Worm (Caenorhabditis elegans): ENCODE measurements around the gene col-124.

Gene col-124

ce11 chrIV:10223723-10224122 lies 7.5 kb downstream of the col-124 start, which contains the start of gene nas-12:
Gene nas-12 (plus strand): TSS chrIV:10224023.
- TF ChIP-seq ztf-4 (tag; optimal IDR thresholded peaks at IDR 0.05) = no peak
- TF ChIP-seq F13H6.1 (tag; optimal IDR thresholded peaks at IDR 0.05) = no peak
- no peak for TF ChIP-seq skn-1 (tag; optimal IDR thresholded peaks at IDR 0.05)
- TF ChIP-seq ceh-82 (tag; optimal IDR thresholded peaks at IDR 0.05) = no peak
- no peak for TF ChIP-seq R02D3.7 (tag; optimal IDR thresholded peaks at IDR 0.05)
- TF ChIP-seq nhr-25 (tag; optimal IDR thresholded peaks at IDR 0.05) = no peak
- TF ChIP-seq sma-3 (GFP tag; optimal IDR thresholded peaks at IDR 0.05) = no peak
- TF ChIP-seq nhr-77 (tag; optimal IDR thresholded peaks at IDR 0.05) = no peak
- no peak for TF ChIP-seq nhr-129 (tag; optimal IDR thresholded peaks at IDR 0.05)
- no peak for TF ChIP-seq peb-1 (tag; optimal IDR thresholded peaks at IDR 0.05)
- no peak for TF ChIP-seq nhr-237 (tag; optimal IDR thresholded peaks at IDR 0.05)
- no peak for TF ChIP-seq nhr-12 (tag; optimal IDR thresholded peaks at IDR 0.05)
- no peak for TF ChIP-seq lsy-2 (tag; optimal IDR thresholded peaks at IDR 0.05)
- no peak for TF ChIP-seq Y55F3AM.14 (GFP tag; optimal IDR thresholded peaks at IDR 0.05)
- no peak for TF ChIP-seq mbf-1 (tag; optimal IDR thresholded peaks at IDR 0.05)
- no peak for TF ChIP-seq egl-27 (tag; optimal IDR thresholded peaks at IDR 0.05)
- TF ChIP-seq crh-2 (tag; optimal IDR thresholded peaks at IDR 0.05) = no peak

- TF ChIP-seq nhr-129 (tag; optimal IDR thresholded peaks at IDR 0.05) (no peak), ztf-11 (tag; optimal IDR thresholded peaks at IDR 0.05) (no peak), lsy-2 (tag; optimal IDR thresholded peaks at IDR 0.05) (no peak), sem-4 (tag; optimal IDR thresholded peaks at IDR 0.05) (no peak), nhr-77 (tag; optimal IDR thresholded peaks at IDR 0.05) (no peak), nhr-6 (tag; optimal IDR thresholded peaks at IDR 0.05) (no peak), unc-62 (GFP tag; optimal IDR thresholded peaks at IDR 0.05) (no peak), mbf-1 (tag; optimal IDR thresholded peaks at IDR 0.05) (no peak), ztf-4 (tag; optimal IDR thresholded peaks at IDR 0.05) (no peak), unc-39 (tag; optimal IDR thresholded peaks at IDR 0.05) (no peak), snpc-4 (tag; optimal IDR thresholded peaks at IDR 0.05) (no peak), fos-1 (tag; optimal IDR thresholded peaks at IDR 0.05) (no peak), ama-1 (optimal IDR thresholded peaks at IDR 0.05) (no peak), nhr-25 (tag; optimal IDR thresholded peaks at IDR 0.05) (no peak), lin-13 (GFP tag; optimal IDR thresholded peaks at IDR 0.05) (no peak), Y55F3AM.14 (GFP tag; optimal IDR thresholded peaks at IDR 0.05) (no peak), nhr-21 (tag; optimal IDR thresholded peaks at IDR 0.05) (no peak), crh-2 (tag; optimal IDR thresholded peaks at IDR 0.05) (no peak)
These were observed 11.3 kb downstream of the col-124 start, which contains the start of gene F01G10.6 for ce11 chrIV:10227534-10227933. Gene F01G10.6 (minus strand): TSS chrIV:10227634.

- no peak for TF ChIP-seq mbf-1 (tag; optimal IDR thresholded peaks at IDR 0.05)
- no peak for TF ChIP-seq nhr-10 (tag; optimal IDR thresholded peaks at IDR 0.05)
- no peak for TF ChIP-seq ceh-16 (tag; optimal IDR thresholded peaks at IDR 0.05)
- no peak for TF ChIP-seq Y55F3AM.14 (GFP tag; optimal IDR thresholded peaks at IDR 0.05)
- TF ChIP-seq nhr-237 (tag; optimal IDR thresholded peaks at IDR 0.05) = no peak
- TF ChIP-seq elt-3 (tag; optimal IDR thresholded peaks at IDR 0.05) = no peak
- TF ChIP-seq nhr-21 (tag; optimal IDR thresholded peaks at IDR 0.05) = no peak
- TF ChIP-seq ZK546.5 (tag; optimal IDR thresholded peaks at IDR 0.05) = no peak
- TF ChIP-seq sma-9 (GFP tag; optimal IDR thresholded peaks at IDR 0.05) = no peak
- TF ChIP-seq sma-9 (tag; optimal IDR thresholded peaks at IDR 0.05) = no peak
- TF ChIP-seq nhr-23 (tag; optimal IDR thresholded peaks at IDR 0.05) = no peak
- TF ChIP-seq unc-39 (tag; optimal IDR thresholded peaks at IDR 0.05) = no peak
These were observed 14.7 kb downstream of the col-124 start, which contains the start of gene F01G10.5 for ce11 chrIV:10230971-10231370. Gene F01G10.5 (minus strand): TSS chrIV:10231071.

- TF ChIP-seq sem-4 (tag; optimal IDR thresholded peaks at IDR 0.05) = no peak
- TF ChIP-seq ztf-1 (GFP tag; conservative IDR thresholded peaks at IDR 0.05) = no peak
- TF ChIP-seq ztf-11 (tag; optimal IDR thresholded peaks at IDR 0.05) = no peak
- no peak for TF ChIP-seq nhr-21 (tag; optimal IDR thresholded peaks at IDR 0.05)
- no peak for TF ChIP-seq ceh-82 (tag; optimal IDR thresholded peaks at IDR 0.05)
- no peak for TF ChIP-seq unc-55 (GFP tag; optimal IDR thresholded peaks at IDR 0.05)
- no peak for TF ChIP-seq nhr-6 (tag; optimal IDR thresholded peaks at IDR 0.05)
- no peak for TF ChIP-seq snpc-4 (tag; optimal IDR thresholded peaks at IDR 0.05)
- TF ChIP-seq C34F6.9 (tag; optimal IDR thresholded peaks at IDR 0.05) = no peak
- TF ChIP-seq nhr-11 (tag; optimal IDR thresholded peaks at IDR 0.05) = no peak
- TF ChIP-seq elt-3 (tag; optimal IDR thresholded peaks at IDR 0.05) = no peak
- TF ChIP-seq ZK546.5 (tag; optimal IDR thresholded peaks at IDR 0.05) = no peak
- no peak for TF ChIP-seq sma-9 (GFP tag; optimal IDR thresholded peaks at IDR 0.05)
- TF ChIP-seq sma-9 (tag; optimal IDR thresholded peaks at IDR 0.05) = no peak
These were observed 16.2 kb downstream of the col-124 start, which contains the start of gene F01G10.4 for ce11 chrIV:10232456-10232855. Gene F01G10.4 (minus strand): TSS chrIV:10232556.
